Fruit fly (Drosophila melanogaster): Measurements from ENCODE around the gene Os-C.

DNA sequence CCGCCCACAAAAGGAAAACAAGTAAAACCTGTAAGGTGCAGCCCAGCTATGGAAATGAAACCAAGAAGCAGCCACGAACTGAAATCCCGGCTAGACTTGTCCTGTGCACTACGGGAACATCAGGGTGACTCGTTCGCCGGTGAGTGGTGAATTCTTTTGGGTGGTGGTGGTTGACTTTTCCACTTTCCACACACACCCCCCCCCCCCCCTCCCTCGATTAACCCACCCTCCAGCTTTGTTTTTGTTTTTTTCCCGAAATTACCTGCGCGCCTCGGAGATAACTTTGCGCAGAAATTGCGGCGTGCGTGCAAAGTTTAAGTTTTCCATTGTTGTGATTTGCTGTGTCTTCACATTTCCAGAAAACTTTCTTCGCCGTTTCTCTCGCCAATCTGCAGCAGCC, 47.8 kb downstream of the Os-C start:
- no peak for TF ChIP-seq CTCF (optimal IDR thresholded peaks at IDR 0.05)
- TF ChIP-seq CG8478 (optimal IDR thresholded peaks at IDR 0.05), result no peak
